Fruit fly (Drosophila melanogaster) whole organism, pupa: ENCODE results near the gene Rab9D.

Source experiments
- CG10348 ChIP-seq: fragments of 200-800 bp; sonication (Bioruptor generic); IDR thresholded peaks from 2 replicates; pipeline ENCODE4 v1.3.6; 2022; ENCODE audit warnings: missing biosample characterization, missing genetic modification characterization
- CG12605 ChIP-seq: fragments of 200-800 bp; sonication (Bioruptor generic); IDR thresholded peaks from 2 replicates; pipeline ENCODE4 v1.3.6; 2022; ENCODE audit warnings: missing biosample characterization, missing genetic modification characterization
- CG13204 ChIP-seq: fragments of 200-800 bp; sonication (Bioruptor generic); optimal IDR thresholded peaks from 2 replicates; lab custom pipeline; 2018; ENCODE audit warnings: missing biosample characterization, mild to moderate bottlenecking, missing genetic modification characterization, moderate library complexity
- CG14655 ChIP-seq: fragments of 200-800 bp; sonication (Bioruptor generic); optimal IDR thresholded peaks from 3 replicates; lab custom pipeline; 2017; ENCODE audit warnings: mild to moderate bottlenecking, missing biosample characterization, missing genetic modification reagents, missing genetic modification characterization
- CG15710 ChIP-seq: fragments of 200-800 bp; sonication (Bioruptor generic); optimal IDR thresholded peaks from 2 replicates; lab custom pipeline; 2018; ENCODE audit warnings: missing biosample characterization, mild to moderate bottlenecking, missing genetic modification characterization, moderate library complexity
- CG32121 ChIP-seq: fragments of 200-800 bp; sonication (Bioruptor generic); IDR thresholded peaks from 2 replicates; pipeline ENCODE4 v1.3.6; 2022; ENCODE audit warnings: missing biosample characterization, missing genetic modification characterization
- CG8159 ChIP-seq: fragments of 200-800 bp; sonication (Bioruptor generic); optimal IDR thresholded peaks from 3 replicates; lab custom pipeline; 2018; ENCODE audit warnings: missing biosample characterization, mild to moderate bottlenecking, missing genetic modification characterization, moderate library complexity
- EcR ChIP-seq: fragments of 200-800 bp; sonication (Bioruptor generic); optimal IDR thresholded peaks from 3 replicates; lab custom pipeline; 2019; ENCODE audit warnings: missing biosample characterization, missing genetic modification characterization, mild to moderate bottlenecking, moderate library complexity, missing genetic modification reagents
- Ets98B ChIP-seq: fragments of 200-800 bp; sonication (Bioruptor generic); IDR thresholded peaks from 2 replicates; pipeline ENCODE4 v1.3.6; 2022; ENCODE audit warnings: missing biosample characterization, missing genetic modification characterization
- fd96Ca ChIP-seq: fragments of 200-800 bp; sonication (Bioruptor generic); IDR thresholded peaks from 3 replicates; pipeline ENCODE4 v1.3.6; 2022; ENCODE audit warnings: missing biosample characterization, missing genetic modification characterization
- rn ChIP-seq: fragments of 200-800 bp; sonication (Bioruptor generic); IDR thresholded peaks from 2 replicates; pipeline ENCODE4 v1.3.6; 2022; ENCODE audit warnings: missing biosample characterization, missing genetic modification characterization

DNA sequence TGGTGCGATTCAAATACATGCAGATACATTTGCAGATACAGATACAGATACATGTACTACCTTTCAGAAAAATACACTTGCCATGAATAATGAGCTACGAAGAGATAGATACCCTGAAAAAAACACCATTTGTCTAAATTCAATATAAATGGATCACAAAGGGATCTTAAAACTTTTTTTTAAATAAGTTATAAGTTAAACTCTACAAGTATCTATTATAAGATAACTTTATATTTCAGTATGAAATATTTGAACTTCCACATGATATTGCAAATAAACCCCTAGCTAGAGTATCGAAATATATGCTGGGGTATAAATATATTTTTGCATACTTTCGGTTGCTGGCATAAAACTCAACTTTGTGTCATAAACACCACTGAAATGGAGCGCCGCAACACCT lies 27.5 kb upstream of the Rab9D start:
- TF ChIP-seq CG12605, result 0 out of 2 replicates have a peak, but pooled peaks have one; percentile 35
- peak; percentile 78 for TF ChIP-seq CG32121
- peak; percentile 71 for TF ChIP-seq Ets98B (GFP tag; lab: Robert Waterston, UW)
- TF ChIP-seq CG15710 (tag; lab: Kevin White, UChicago), result peak; percentile 64
- TF ChIP-seq EcR (GFP tag; lab: Kevin White, UChicago), result no peak
- peak; percentile 68 for TF ChIP-seq CG8159
- TF ChIP-seq rn (GFP tag; lab: Robert Waterston, UW), result no peak
- no peak for TF ChIP-seq CG13204 (GFP tag; lab: Kevin White, UChicago)
- TF ChIP-seq CG10348 (GFP tag; lab: Robert Waterston, UW), result 0 out of 2 replicates have a peak, but pooled peaks have one; percentile 17
- TF ChIP-seq fd96Ca, result no peak
- TF ChIP-seq CG14655, result peak; percentile 76
